Worm (Caenorhabditis elegans) whole organism, early embryonic: Measurements from ENCODE around the gene F07E5.8.

Source experiments
- ets-7 ChIP-seq: sonication (generic microtip); optimal IDR thresholded peaks from 2 replicates; lab custom pipeline; 2016; ENCODE audit warnings: missing genotype, missing genetic modification characterization, missing compliant biosample characterization
- scrt-1 ChIP-seq: fragments of 200-800 bp; sonication (Bioruptor generic); IDR thresholded peaks from 2 replicates; pipeline ENCODE4 v1.3.6; 2022; ENCODE audit warnings: missing genetic modification characterization, missing compliant biosample characterization
- tra-4 ChIP-seq: sonication (generic microtip); optimal IDR thresholded peaks from 2 replicates; lab custom pipeline; 2017; ENCODE audit warnings: missing genetic modification characterization, missing compliant biosample characterization

ce11 chrII:2090605-2091004 lies 15.2 kb upstream of the F07E5.8 start, which contains the start of gene trpl-5:
- no peak for TF ChIP-seq scrt-1 (GFP tag; lab: Robert Waterston, UW)
- TF ChIP-seq tra-4 (tag; lab: Kevin White, UChicago), result no peak
- no peak for TF ChIP-seq ets-7 (tag; lab: Kevin White, UChicago)
